Fruit fly (Drosophila melanogaster) whole organism, embryonic: ENCODE measurements around the gene Hacd2.

ENCODE experiments used
- CG12155 ChIP-seq: fragments of 200-800 bp; sonication (Bioruptor generic); optimal IDR thresholded peaks from 3 replicates; lab custom pipeline; 2016; ENCODE audit warnings: missing biosample characterization, missing genetic modification characterization
- CG2199 ChIP-seq: fragments of 200-800 bp; sonication (Bioruptor generic); IDR thresholded peaks from 3 replicates; pipeline ENCODE4 v1.3.6; 2022; ENCODE audit warnings: missing biosample characterization, missing genetic modification characterization
- CG2678 ChIP-seq: fragments of 200-800 bp; sonication (Bioruptor generic); optimal IDR thresholded peaks from 3 replicates; lab custom pipeline; 2019; ENCODE audit warnings: missing biosample characterization, mild to moderate bottlenecking, missing genetic modification characterization, moderate library complexity
- CG32772 ChIP-seq: fragments of 200-800 bp; sonication (Bioruptor generic); IDR thresholded peaks from 2 replicates; pipeline ENCODE4 v1.3.6; 2022; ENCODE audit warnings: missing biosample characterization, missing genetic modification characterization
- CG8765 ChIP-seq: fragments of 200-800 bp; sonication (Bioruptor generic); IDR thresholded peaks from 2 replicates; pipeline ENCODE4 v1.3.6; 2022; ENCODE audit warnings: missing biosample characterization, missing genetic modification characterization
- wor ChIP-seq: fragments of 200-800 bp; sonication (Bioruptor generic); IDR thresholded peaks from 2 replicates; pipeline ENCODE4 v1.3.6; 2022; ENCODE audit warnings: missing biosample characterization, missing genetic modification characterization
- zfh2 ChIP-seq: fragments of 200-800 bp; sonication (Bioruptor generic); optimal IDR thresholded peaks from 2 replicates; lab custom pipeline; 2016; ENCODE audit warnings: missing biosample characterization, missing genetic modification characterization

- TF ChIP-seq CG8765 (GFP tag; lab: Robert Waterston, UW): no peak
- TF ChIP-seq CG12155: no peak
- TF ChIP-seq wor (GFP tag; lab: Robert Waterston, UW): no peak
- TF ChIP-seq CG2678: peak; percentile 43
- TF ChIP-seq zfh2 (GFP tag; lab: Kevin White, UChicago): no peak
- no peak for TF ChIP-seq CG32772 (GFP tag; lab: Robert Waterston, UW)
- no peak for TF ChIP-seq CG2199 (GFP tag; lab: Robert Waterston, UW)
Observed at dm6 chr2L:13398614-13399161, 46.8 kb downstream of the Hacd2 start, which contains the start of the genes CG10859 and CG7110.
